Worm (Caenorhabditis elegans) whole organism, L1 larva: ENCODE measurements around the gene R09E10.5.

Experiments used
- C16A3.4 ChIP-seq: fragments of 150-350 bp; optimal IDR thresholded peaks from 2 replicates; lab custom pipeline; 2014; ENCODE audit warnings: missing biosample characterization, missing genetic modification characterization
- F16B12.6 ChIP-seq: fragments of 150-350 bp; optimal IDR thresholded peaks from 2 replicates; lab custom pipeline; 2014; ENCODE audit warnings: missing biosample characterization, missing genetic modification characterization
- Y116A8C.19 ChIP-seq: sonication (generic microtip); optimal IDR thresholded peaks from 2 replicates; lab custom pipeline; 2016; ENCODE audit warnings: missing compliant biosample characterization, missing genetic modification characterization, borderline replicate concordance
- alr-1 ChIP-seq: fragments of 200-800 bp; sonication (Bioruptor generic); optimal IDR thresholded peaks from 2 replicates; lab custom pipeline; 2018; ENCODE audit warnings: borderline replicate concordance, mild to moderate bottlenecking, missing genetic modification characterization, missing compliant biosample characterization
- aly-2 ChIP-seq: fragments of 150-350 bp; optimal IDR thresholded peaks from 2 replicates; lab custom pipeline; 2014; ENCODE audit warnings: missing biosample characterization, missing genetic modification characterization
- blmp-1 ChIP-seq: fragments of 150-350 bp; optimal IDR thresholded peaks from 2 replicates; lab custom pipeline; 2014; ENCODE audit warnings: missing biosample characterization, missing genetic modification characterization
- ceh-82 ChIP-seq, 3 experiments: fragments of 150-350 bp in 1 of 3; sonication (generic microtip) in 2 of 3; optimal IDR thresholded peaks; 2 replicates each; lab custom pipeline; 2014 to 2017; ENCODE audit warnings: missing biosample characterization in 3 of 3, missing genetic modification characterization in 3 of 3
- ceh-88 ChIP-seq: fragments of 200-800 bp; sonication (Bioruptor generic); IDR thresholded peaks from 2 replicates; pipeline ENCODE4 v1.3.6; 2022; ENCODE audit warnings: missing genetic modification characterization, missing compliant biosample characterization
- egl-13 ChIP-seq: sonication (generic microtip); optimal IDR thresholded peaks from 2 replicates; lab custom pipeline; 2016; ENCODE audit warnings: missing genotype, missing genetic modification reagents, missing genetic modification characterization, missing compliant biosample characterization
- elt-2 ChIP-seq: sonication (generic microtip); optimal IDR thresholded peaks from 2 replicates; lab custom pipeline; 2016; ENCODE audit warnings: missing genetic modification characterization, mild to moderate bottlenecking, inconsistent platforms, missing compliant biosample characterization, missing genetic modification reagents
- fkh-10 ChIP-seq: sonication (generic microtip); optimal IDR thresholded peaks from 2 replicates; lab custom pipeline; 2017; ENCODE audit warnings: missing biosample characterization, missing genetic modification reagents, missing genetic modification characterization
- fkh-4 ChIP-seq: sonication (generic microtip); optimal IDR thresholded peaks from 2 replicates; lab custom pipeline; 2016; ENCODE audit warnings: missing compliant biosample characterization, missing genetic modification characterization, borderline replicate concordance
- fkh-8 ChIP-seq: sonication (generic microtip); optimal IDR thresholded peaks from 2 replicates; lab custom pipeline; 2016; ENCODE audit warnings: mild to moderate bottlenecking, missing genetic modification characterization, missing compliant biosample characterization
- irx-1 ChIP-seq: sonication (generic microtip); optimal IDR thresholded peaks from 2 replicates; lab custom pipeline; 2016; ENCODE audit warnings: missing genetic modification characterization, missing compliant biosample characterization
- isw-1 ChIP-seq: fragments of 200-800 bp; sonication (Bioruptor generic); IDR thresholded peaks from 2 replicates; pipeline ENCODE4 v1.3.6; 2022; ENCODE audit warnings: missing genetic modification characterization, missing compliant biosample characterization
- lin-13 ChIP-seq: fragments of 150-350 bp; optimal IDR thresholded peaks from 2 replicates; lab custom pipeline; 2014; ENCODE audit warnings: missing biosample characterization, missing genetic modification reagents, missing genetic modification characterization
- lin-14 ChIP-seq: fragments of 200-800 bp; sonication (Bioruptor generic); optimal IDR thresholded peaks from 2 replicates; lab custom pipeline; 2018; ENCODE audit warnings: mild to moderate bottlenecking, missing genetic modification characterization, moderate library complexity, missing compliant biosample characterization
- lin-35 ChIP-seq, 2 experiments: fragments of 150-350 bp; optimal IDR thresholded peaks; 2 replicates each; lab custom pipeline; 2014; ENCODE audit warnings: missing biosample characterization in 2 of 2, missing genetic modification characterization in 2 of 2, missing genetic modification reagents in 2 of 2
- mab-9 ChIP-seq: fragments of 200-800 bp; sonication (Bioruptor generic); IDR thresholded peaks from 2 replicates; pipeline ENCODE4 v1.3.6; 2022; ENCODE audit warnings: missing genetic modification reagents, missing genetic modification characterization, missing compliant biosample characterization
- mep-1 ChIP-seq: fragments of 150-350 bp; optimal IDR thresholded peaks from 2 replicates; lab custom pipeline; 2014; ENCODE audit warnings: missing biosample characterization, missing genetic modification characterization
- nhr-12 ChIP-seq: sonication (generic microtip); optimal IDR thresholded peaks from 2 replicates; lab custom pipeline; 2017; ENCODE audit warnings: missing biosample characterization, missing genetic modification characterization
- nhr-19 ChIP-seq: fragments of 200-800 bp; sonication (Bioruptor generic); conservative IDR thresholded peaks from 2 replicates; pipeline ENCODE4 v1.3.6; 2022; ENCODE audit warnings: missing genetic modification characterization, missing compliant biosample characterization
- nhr-28 ChIP-seq: fragments of 150-350 bp; optimal IDR thresholded peaks from 2 replicates; lab custom pipeline; 2014; ENCODE audit warnings: missing biosample characterization, missing genetic modification characterization
- nhr-71 ChIP-seq: sonication (generic microtip); optimal IDR thresholded peaks from 2 replicates; lab custom pipeline; 2016; ENCODE audit warnings: mild to moderate bottlenecking, missing genetic modification characterization, moderate library complexity, missing compliant biosample characterization
- nhr-84 ChIP-seq: sonication (generic microtip); optimal IDR thresholded peaks from 2 replicates; lab custom pipeline; 2017; ENCODE audit warnings: missing biosample characterization, missing genetic modification characterization
- nhr-90 ChIP-seq: sonication (generic microtip); optimal IDR thresholded peaks from 2 replicates; lab custom pipeline; 2016; ENCODE audit warnings: mild to moderate bottlenecking, missing genetic modification characterization, missing compliant biosample characterization; ENCODE audit not compliant: poor library complexity
- sptf-1 ChIP-seq: fragments of 150-350 bp; optimal IDR thresholded peaks from 2 replicates; lab custom pipeline; 2014; ENCODE audit warnings: missing biosample characterization, missing genetic modification characterization
- swsn-7 ChIP-seq: sonication (generic microtip); optimal IDR thresholded peaks from 2 replicates; lab custom pipeline; 2016; ENCODE audit warnings: missing genetic modification characterization, missing compliant biosample characterization
- vab-15 ChIP-seq: sonication (generic microtip); optimal IDR thresholded peaks from 2 replicates; lab custom pipeline; 2017; ENCODE audit warnings: missing genotype, mild to moderate bottlenecking, missing genetic modification characterization, missing compliant biosample characterization
- xbp-1 ChIP-seq: sonication (generic microtip); optimal IDR thresholded peaks from 2 replicates; lab custom pipeline; 2016; ENCODE audit warnings: missing genetic modification characterization, missing compliant biosample characterization
- zag-1 ChIP-seq: fragments of 150-350 bp; optimal IDR thresholded peaks from 2 replicates; lab custom pipeline; 2014; ENCODE audit warnings: missing biosample characterization, missing genetic modification characterization
- zip-4 ChIP-seq: fragments of 200-800 bp; sonication (Bioruptor generic); optimal IDR thresholded peaks from 2 replicates; lab custom pipeline; 2018; ENCODE audit warnings: mild to moderate bottlenecking, missing genetic modification characterization, moderate library complexity, missing compliant biosample characterization
- ztf-4 ChIP-seq: fragments of 150-350 bp; optimal IDR thresholded peaks from 2 replicates; lab custom pipeline; 2014; ENCODE audit warnings: missing biosample characterization, missing genetic modification characterization

R09E10.5 gene

ce11 chrIV:10250577-10251075 is 51.5 kb downstream of the R09E10.5 start, which contains the start of gene daf-14 (continued):
- TF ChIP-seq Y116A8C.19 (no peak), xbp-1 (tag; lab: Kevin White, UChicago) (no peak), mep-1 (tag; lab: Kevin White, UChicago) (peak; percentile 22), fkh-8 (no peak), alr-1 (tag; lab: Kevin White, UChicago) (no peak), isw-1 (GFP tag; lab: Robert Waterston, UW) (no peak), irx-1 (no peak), C16A3.4 (tag; lab: Kevin White, UChicago) (no peak), nhr-12 (tag; lab: Kevin White, UChicago) (no peak), nhr-28 (tag; lab: Kevin White, UChicago) (no peak), fkh-4 (tag; lab: Kevin White, UChicago) (no peak), aly-2 (no peak), egl-13 (tag; lab: Kevin White, UChicago) (no peak), ztf-4 (tag; lab: Kevin White, UChicago) (no peak), lin-14 (peak; percentile 53), nhr-19 (GFP tag; lab: Robert Waterston, UW) (peak; percentile 49), nhr-84 (tag; lab: Kevin White, UChicago) (no peak), ceh-88 (GFP tag; lab: Robert Waterston, UW) (no peak), vab-15 (no peak), swsn-7 (tag; lab: Kevin White, UChicago) (no peak), mab-9 (no peak), fkh-10 (GFP tag; lab: Kevin White, UChicago) (no peak)
- TF ChIP-seq, all 84 proteins: peak for 18

- TF ChIP-seq lin-13 (GFP tag; lab: Kevin White, UChicago): no peak
- TF ChIP-seq fkh-4 (tag; lab: Kevin White, UChicago): no peak
- TF ChIP-seq F16B12.6 (tag; lab: Kevin White, UChicago): no peak
- peak; percentile 89 for TF ChIP-seq blmp-1
- no peak for TF ChIP-seq sptf-1 (tag; lab: Kevin White, UChicago)
- peak; percentile 39 for TF ChIP-seq elt-2 (tag; lab: Kevin White, UChicago)
- no peak for TF ChIP-seq mep-1 (tag; lab: Kevin White, UChicago)
- no peak for TF ChIP-seq nhr-84 (tag; lab: Kevin White, UChicago)
- TF ChIP-seq aly-2: peak; percentile 54
- TF ChIP-seq nhr-90 (tag; lab: Kevin White, UChicago): peak; percentile 37
- TF ChIP-seq xbp-1 (tag; lab: Kevin White, UChicago): no peak
- TF ChIP-seq zip-4 (GFP tag; lab: Kevin White, UChicago): no peak
- peak in 1 of 2 experiments; percentile 25 for TF ChIP-seq lin-35 (GFP tag; optimal IDR thresholded peaks at IDR 0.05; lab: Kevin White, UChicago)
- no peak for TF ChIP-seq nhr-71 (tag; lab: Kevin White, UChicago)
- no peak for TF ChIP-seq zag-1 (tag; lab: Kevin White, UChicago)
- no peak for TF ChIP-seq ceh-82 (tag; optimal IDR thresholded peaks at IDR 0.05; lab: Kevin White, UChicago)
These were observed 56.4 kb downstream of the R09E10.5 start, which contains the start of gene F01G10.10 for ce11 chrIV:10245666-10246210. F01G10.10 (plus strand) TSS chrIV:10246160.
